Fruit fly (Drosophila melanogaster): Measurements from ENCODE around the gene Dhrs4.

Gene Dhrs4

DNA sequence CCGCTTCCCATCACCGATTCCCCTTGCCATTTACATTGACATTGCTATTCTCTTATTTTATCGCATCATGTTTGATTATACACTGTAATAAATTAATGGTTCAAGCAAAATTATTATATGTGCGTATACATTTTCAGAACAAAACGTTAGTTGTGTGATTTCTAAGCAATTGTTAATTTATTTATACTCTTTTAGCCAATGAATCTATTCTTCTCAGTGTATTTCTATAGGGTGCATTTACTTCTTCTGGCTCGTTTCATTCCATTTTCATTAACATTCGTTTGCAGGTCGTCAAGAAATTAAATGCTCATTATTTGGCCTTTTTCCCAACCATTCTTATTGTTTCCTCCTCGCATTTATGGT, 46.1 kb upstream of the Dhrs4 start (continued):
- TF ChIP-seq Kr (GFP tag; optimal IDR thresholded peaks at IDR 0.05) (no peak), toy (GFP tag; IDR thresholded peaks at IDR 0.05) (no peak), Fer1 (GFP tag; optimal IDR thresholded peaks at IDR 0.05) (peak; percentile 26), emc (GFP tag; optimal IDR thresholded peaks at IDR 0.05) (no peak), mam (GFP tag; optimal IDR thresholded peaks at IDR 0.05) (peak; percentile 43), cg (GFP tag; optimal IDR thresholded peaks at IDR 0.05) (no peak), CG4730 (GFP tag; IDR thresholded peaks at IDR 0.05) (peak; percentile 52; the same call in 1 of the 2 replicates), da (GFP tag; optimal IDR thresholded peaks at IDR 0.05) (no peak), HmgZ (tag; optimal IDR thresholded peaks at IDR 0.05) (no peak), CG8765 (GFP tag; IDR thresholded peaks at IDR 0.05) (no peak), CG17186 (GFP tag; optimal IDR thresholded peaks at IDR 0.05) (peak; percentile 0), NFAT (GFP tag; IDR thresholded peaks at IDR 0.05) (no peak), CG9876 (GFP tag; optimal IDR thresholded peaks at IDR 0.05) (no peak), Ets65A (GFP tag) (no peak), CG12219 (GFP tag; optimal IDR thresholded peaks at IDR 0.05) (peak; percentile 11), ase (GFP tag; IDR thresholded peaks at IDR 0.05) (peak; percentile 34; the same call in 1 of the 3 replicates), CG8359 (GFP tag; optimal IDR thresholded peaks at IDR 0.05; ENCODE audit: borderline replicate concordance) (no peak), CG14441 (GFP tag; IDR thresholded peaks at IDR 0.05) (peak; percentile 55), CG1233 (GFP tag; optimal IDR thresholded peaks at IDR 0.05) (peak; percentile 51), CG5245 (GFP tag; optimal IDR thresholded peaks at IDR 0.05) (peak; percentile 50), Vsx1 (GFP tag; optimal IDR thresholded peaks at IDR 0.05) (peak; percentile 28), CG17328 (GFP tag; IDR thresholded peaks at IDR 0.05) (peak; percentile 82), hb (GFP tag; IDR thresholded peaks at IDR 0.05; ENCODE audit: partially characterized antibody) (no peak), Med (GFP tag) (peak; percentile 81), Bteb2 (GFP tag; optimal IDR thresholded peaks at IDR 0.05) (peak; percentile 2), CG18764 (GFP tag; optimal IDR thresholded peaks at IDR 0.05) (peak; percentile 53), CG10654 (GFP tag; optimal IDR thresholded peaks at IDR 0.05) (peak; percentile 53), corto (GFP tag; optimal IDR thresholded peaks at IDR 0.05) (no peak), hbn (GFP tag; IDR thresholded peaks at IDR 0.05; ENCODE audit: partially characterized antibody) (no peak), CG17361 (GFP tag; IDR thresholded peaks at IDR 0.05) (peak; percentile 38; the same call in 2 of the 3 replicates), jigr1 (GFP tag; IDR thresholded peaks at IDR 0.05) (peak; percentile 41; the same call in 1 of the 3 replicates), sens (GFP tag) (peak; percentile 94), CG7786 (GFP tag; optimal IDR thresholded peaks at IDR 0.05) (no peak), Adf1 (GFP tag; IDR thresholded peaks at IDR 0.05) (no peak), oc (tag; optimal IDR thresholded peaks at IDR 0.05) (no peak), crp (GFP tag; optimal IDR thresholded peaks at IDR 0.05) (no peak), yki (optimal IDR thresholded peaks at IDR 0.05) (no peak), CG11093 (GFP tag; IDR thresholded peaks at IDR 0.05) (no peak), sqz (GFP tag; optimal IDR thresholded peaks at IDR 0.05) (no peak), NK7.1 (GFP tag; optimal IDR thresholded peaks at IDR 0.05) (no peak), CG32767 (GFP tag; IDR thresholded peaks at IDR 0.05) (peak; percentile 51; the same call in 1 of the 2 replicates), fu2 (GFP tag; optimal IDR thresholded peaks at IDR 0.05) (peak; percentile 36), psq (GFP tag; optimal IDR thresholded peaks at IDR 0.05) (no peak), her (GFP tag; optimal IDR thresholded peaks at IDR 0.05) (no peak), fru (optimal IDR thresholded peaks at IDR 0.05) (no peak), CG17802 (tag; optimal IDR thresholded peaks at IDR 0.05) (peak; percentile 40), CG10366 (GFP tag; IDR thresholded peaks at IDR 0.05) (peak; percentile 68), Hmr (GFP tag; optimal IDR thresholded peaks at IDR 0.05) (no peak), chinmo (GFP tag; IDR thresholded peaks at IDR 0.05; ENCODE audit: partially characterized antibody) (no peak), CG10543 (GFP tag; optimal IDR thresholded peaks at IDR 0.05) (no peak), stwl (tag; optimal IDR thresholded peaks at IDR 0.05) (no peak), vfl (GFP tag; optimal IDR thresholded peaks at IDR 0.05) (no peak), sd (tag; optimal IDR thresholded peaks at IDR 0.05) (no peak)
